Worm (Caenorhabditis elegans) whole organism, L1 larva: ENCODE measurements around the gene Y4C6B.7.

Experiments
- aly-2 ChIP-seq: fragments of 150-350 bp; optimal IDR thresholded peaks from 2 replicates; lab custom pipeline; 2014; ENCODE audit warnings: missing biosample characterization, missing genetic modification characterization
- egl-27 ChIP-seq, 2 experiments: fragments of 150-350 bp in 1 of 2; sonication (generic microtip); optimal IDR thresholded peaks; 3 replicates each; lab custom pipeline; 2017 to 2018; ENCODE audit warnings: missing biosample characterization in 2 of 2, missing genetic modification characterization in 2 of 2, missing genetic modification reagents in 2 of 2
- hpl-2 ChIP-seq: fragments of 150-350 bp; optimal IDR thresholded peaks from 2 replicates; lab custom pipeline; 2014; ENCODE audit warnings: missing biosample characterization, missing genetic modification reagents, missing genetic modification characterization
- irx-1 ChIP-seq: sonication (generic microtip); optimal IDR thresholded peaks from 2 replicates; lab custom pipeline; 2016; ENCODE audit warnings: missing genetic modification characterization, missing compliant biosample characterization
- lin-15B ChIP-seq: fragments of 150-350 bp; sonication (generic microtip); optimal IDR thresholded peaks from 3 replicates; lab custom pipeline; 2014; ENCODE audit warnings: missing biosample characterization, missing genetic modification characterization
- nhr-20 ChIP-seq: sonication (generic microtip); optimal IDR thresholded peaks from 2 replicates; lab custom pipeline; 2016; ENCODE audit warnings: mild to moderate bottlenecking, missing genetic modification characterization, missing compliant biosample characterization
- nhr-76 ChIP-seq: sonication (generic microtip); optimal IDR thresholded peaks from 2 replicates; lab custom pipeline; 2017; ENCODE audit warnings: missing biosample characterization, missing genetic modification characterization
- unc-130 ChIP-seq: fragments of 150-350 bp; optimal IDR thresholded peaks from 2 replicates; lab custom pipeline; 2017; ENCODE audit warnings: missing biosample characterization, missing genetic modification characterization, inconsistent platforms
- unc-62 ChIP-seq: fragments of 150-350 bp; optimal IDR thresholded peaks from 2 replicates; lab custom pipeline; 2014; ENCODE audit warnings: missing biosample characterization, missing genetic modification reagents, missing genetic modification characterization

DNA sequence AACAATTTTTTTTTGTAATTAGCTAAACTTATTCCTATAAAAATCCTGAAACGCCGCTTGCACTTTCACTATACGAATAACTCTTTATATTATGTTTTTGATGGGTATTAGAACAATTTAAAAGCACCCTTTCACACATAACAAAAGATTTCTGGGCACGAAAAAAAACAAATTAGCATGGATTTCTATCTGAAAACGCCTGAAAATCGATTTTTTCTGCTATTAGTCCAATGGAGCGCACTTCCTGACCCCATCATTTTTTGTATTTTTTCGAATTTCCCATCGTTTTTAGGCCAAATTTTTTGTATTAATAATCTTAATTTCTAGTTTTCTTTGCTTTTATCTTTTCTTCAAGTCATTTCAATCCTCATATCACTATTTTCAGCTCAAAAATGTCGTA, 16.1 kb upstream of the Y4C6B.7 start, which contains the start of gene F41H10.3:
- TF ChIP-seq unc-62 (no peak), irx-1 (peak; percentile 2), hpl-2 (GFP tag; lab: Kevin White, UChicago) (no peak), unc-130 (tag; lab: Kevin White, UChicago) (no peak), nhr-76 (tag; lab: Kevin White, UChicago) (no peak), egl-27 (tag; optimal IDR thresholded peaks at IDR 0.05; lab: Kevin White, UChicago) (no peak), lin-15B (tag; lab: Kevin White, UChicago) (no peak), aly-2 (no peak), nhr-20 (no peak)
